Fruit fly (Drosophila melanogaster) whole organism, embryonic: ENCODE results near the gene defl.

Source experiments
- Asciz ChIP-seq: fragments of 200-800 bp; sonication (Bioruptor generic); optimal IDR thresholded peaks from 2 replicates; lab custom pipeline; 2017; ENCODE audit warnings: missing biosample characterization, mild to moderate bottlenecking, missing genetic modification characterization, missing genetic modification reagents
- CG10462 ChIP-seq: fragments of 200-800 bp; sonication (Bioruptor generic); optimal IDR thresholded peaks from 2 replicates; lab custom pipeline; 2016; ENCODE audit warnings: missing biosample characterization, missing genetic modification characterization
- CG12659 ChIP-seq: fragments of 200-800 bp; sonication (Bioruptor generic); optimal IDR thresholded peaks from 3 replicates; lab custom pipeline; 2017; ENCODE audit warnings: mild to moderate bottlenecking, missing biosample characterization, missing genetic modification reagents, missing genetic modification characterization
- CG12769 ChIP-seq: fragments of 200-800 bp; sonication (Bioruptor generic); optimal IDR thresholded peaks from 2 replicates; lab custom pipeline; 2019; ENCODE audit warnings: missing biosample characterization, mild to moderate bottlenecking, missing genetic modification characterization, moderate library complexity
- CG14710 ChIP-seq: fragments of 200-800 bp; sonication (Bioruptor generic); optimal IDR thresholded peaks from 3 replicates; lab custom pipeline; 2019; ENCODE audit warnings: missing biosample characterization, mild to moderate bottlenecking, missing genetic modification characterization, moderate library complexity
- CG16813 ChIP-seq: fragments of 200-800 bp; sonication (Bioruptor generic); IDR thresholded peaks from 3 replicates; pipeline ENCODE4 v1.3.6; 2022; ENCODE audit warnings: missing biosample characterization, missing genetic modification characterization; ENCODE audit not compliant: partially characterized antibody
- CG17186 ChIP-seq: fragments of 200-800 bp; sonication (Bioruptor generic); optimal IDR thresholded peaks from 3 replicates; lab custom pipeline; 2017; ENCODE audit warnings: missing biosample characterization, missing genetic modification reagents, missing genetic modification characterization
- CG17802 ChIP-seq: fragments of 200-800 bp; sonication (Bioruptor generic); optimal IDR thresholded peaks from 2 replicates; lab custom pipeline; 2018; ENCODE audit warnings: missing biosample characterization, mild to moderate bottlenecking, missing genetic modification characterization, moderate library complexity
- CG1832 ChIP-seq: fragments of 200-800 bp; sonication (Bioruptor generic); optimal IDR thresholded peaks from 2 replicates; lab custom pipeline; 2017; ENCODE audit warnings: missing biosample characterization, mild to moderate bottlenecking, missing genetic modification characterization, inconsistent platforms
- CG2120 ChIP-seq: fragments of 200-800 bp; sonication (Bioruptor generic); optimal IDR thresholded peaks from 3 replicates; lab custom pipeline; 2016; ENCODE audit warnings: missing biosample characterization, missing genetic modification characterization
- CG2889 ChIP-seq: fragments of 200-800 bp; sonication (Bioruptor generic); IDR thresholded peaks from 3 replicates; pipeline ENCODE4 v1.3.6; 2022; ENCODE audit warnings: missing biosample characterization, missing genetic modification characterization
- CG30020 ChIP-seq: fragments of 200-800 bp; optimal IDR thresholded peaks from 2 replicates; lab custom pipeline; 2019; ENCODE audit warnings: missing biosample characterization, mild to moderate bottlenecking, missing genetic modification characterization, moderate library complexity
- CG31388 ChIP-seq: fragments of 200-800 bp; sonication (Bioruptor generic); optimal IDR thresholded peaks from 2 replicates; lab custom pipeline; 2016; ENCODE audit warnings: missing biosample characterization, missing genetic modification characterization
- CG33557 ChIP-seq: fragments of 200-800 bp; sonication (Bioruptor generic); optimal IDR thresholded peaks from 2 replicates; lab custom pipeline; 2019; ENCODE audit warnings: missing biosample characterization, mild to moderate bottlenecking, missing genetic modification characterization, moderate library complexity
- CG42726 ChIP-seq: fragments of 200-800 bp; sonication (Bioruptor generic); IDR thresholded peaks from 2 replicates; pipeline ENCODE4 v1.3.6; 2022; ENCODE audit warnings: missing biosample characterization, missing genetic modification characterization; ENCODE audit not compliant: partially characterized antibody
- CG9932 ChIP-seq: fragments of 200-800 bp; sonication (Bioruptor generic); IDR thresholded peaks from 2 replicates; pipeline ENCODE4 v1.3.6; 2022; ENCODE audit warnings: missing biosample characterization, missing genetic modification characterization
- Doc3 ChIP-seq: fragments of 200-800 bp; sonication (Bioruptor generic); IDR thresholded peaks from 3 replicates; pipeline ENCODE4 v1.3.6; 2022; ENCODE audit warnings: missing biosample characterization, missing genetic modification characterization; ENCODE audit not compliant: partially characterized antibody
- Elba2 ChIP-seq: fragments of 200-800 bp; sonication (Bioruptor generic); optimal IDR thresholded peaks from 3 replicates; lab custom pipeline; 2016; ENCODE audit warnings: missing biosample characterization, missing genetic modification characterization
- Fer3 ChIP-seq: fragments of 200-800 bp; sonication (Bioruptor generic); optimal IDR thresholded peaks from 2 replicates; lab custom pipeline; 2018; ENCODE audit warnings: missing biosample characterization, mild to moderate bottlenecking, missing genetic modification characterization, moderate library complexity
- HHEX ChIP-seq: fragments of 200-800 bp; sonication (Bioruptor generic); optimal IDR thresholded peaks from 3 replicates; lab custom pipeline; 2017; ENCODE audit warnings: missing biosample characterization, mild to moderate bottlenecking, missing genetic modification characterization, missing genetic modification reagents
- Hsf ChIP-seq: fragments of 200-800 bp; sonication (Bioruptor generic); optimal IDR thresholded peaks from 3 replicates; lab custom pipeline; 2016; ENCODE audit warnings: missing biosample characterization, missing genetic modification characterization
- Jarid2 ChIP-seq: fragments of 200-800 bp; sonication (Bioruptor generic); optimal IDR thresholded peaks from 3 replicates; lab custom pipeline; 2017; ENCODE audit warnings: mild to moderate bottlenecking, missing biosample characterization, missing genetic modification reagents, missing genetic modification characterization
- Lpt ChIP-seq: fragments of >200 bp; optimal IDR thresholded peaks from 2 replicates; lab custom pipeline; 2018; ENCODE audit warnings: missing biosample characterization, missing genetic modification characterization
- MTF-1 ChIP-seq: fragments of 200-800 bp; sonication (Bioruptor generic); optimal IDR thresholded peaks from 2 replicates; lab custom pipeline; 2018; ENCODE audit warnings: missing biosample characterization, mild to moderate bottlenecking, missing genetic modification characterization, borderline replicate concordance
- Oaz ChIP-seq: fragments of 200-800 bp; sonication (Bioruptor generic); IDR thresholded peaks from 2 replicates; pipeline ENCODE4 v1.3.6; 2022; ENCODE audit warnings: missing biosample characterization, missing genetic modification characterization
- Oli ChIP-seq: fragments of 200-800 bp; sonication (Bioruptor generic); optimal IDR thresholded peaks from 2 replicates; lab custom pipeline; 2018; ENCODE audit warnings: missing biosample characterization, mild to moderate bottlenecking, missing genetic modification characterization, moderate library complexity
- Side ChIP-seq: fragments of 200-800 bp; sonication (Bioruptor generic); optimal IDR thresholded peaks from 2 replicates; lab custom pipeline; 2016; ENCODE audit warnings: missing biosample characterization, missing genetic modification characterization
- ac ChIP-seq: fragments of 200-800 bp; sonication (Bioruptor generic); optimal IDR thresholded peaks from 3 replicates; lab custom pipeline; 2017; ENCODE audit warnings: missing biosample characterization, mild to moderate bottlenecking, missing genetic modification characterization
- btn ChIP-seq: fragments of 200-800 bp; sonication (Bioruptor generic); optimal IDR thresholded peaks from 2 replicates; lab custom pipeline; 2016; ENCODE audit warnings: missing biosample characterization, missing genetic modification characterization
- corto ChIP-seq: fragments of 200-800 bp; sonication (Bioruptor generic); optimal IDR thresholded peaks from 2 replicates; lab custom pipeline; 2016; ENCODE audit warnings: missing biosample characterization, mild to moderate bottlenecking, missing genetic modification characterization, moderate library complexity
- crp ChIP-seq, 2 experiments: fragments of 200-800 bp; sonication (Bioruptor generic); optimal IDR thresholded peaks; 2 replicates in 1 of 2; 3 replicates in 1 of 2; lab custom pipeline; 2017; ENCODE audit warnings: missing biosample characterization in 2 of 2, missing genetic modification characterization in 2 of 2, mild to moderate bottlenecking in 1 of 2, moderate library complexity in 1 of 2
- dati ChIP-seq: fragments of 200-800 bp; sonication (Bioruptor generic); IDR thresholded peaks from 2 replicates; pipeline ENCODE4 v1.3.6; 2022; ENCODE audit warnings: missing biosample characterization, missing genetic modification characterization
- disco-r ChIP-seq: fragments of 200-800 bp; sonication (Bioruptor generic); optimal IDR thresholded peaks from 2 replicates; lab custom pipeline; 2016; ENCODE audit warnings: missing biosample characterization, missing genetic modification characterization
- dm ChIP-seq: fragments of 200-800 bp; sonication (Bioruptor generic); optimal IDR thresholded peaks from 3 replicates; lab custom pipeline; 2016; ENCODE audit warnings: missing biosample characterization, missing genetic modification characterization
- ems ChIP-seq: fragments of 200-800 bp; sonication (Bioruptor generic); optimal IDR thresholded peaks from 3 replicates; lab custom pipeline; 2016; ENCODE audit warnings: missing biosample characterization, missing genetic modification characterization
- fd96Cb ChIP-seq: fragments of 200-800 bp; sonication (Bioruptor generic); optimal IDR thresholded peaks from 2 replicates; lab custom pipeline; 2018; ENCODE audit warnings: missing biosample characterization, mild to moderate bottlenecking, missing genetic modification characterization, moderate library complexity
- fru ChIP-seq: fragments of >200 bp; optimal IDR thresholded peaks from 2 replicates; lab custom pipeline; 2017
- gcm ChIP-seq: fragments of 200-800 bp; sonication (Bioruptor generic); optimal IDR thresholded peaks from 2 replicates; lab custom pipeline; 2019; ENCODE audit warnings: missing biosample characterization, mild to moderate bottlenecking, missing genetic modification characterization, moderate library complexity
- hb ChIP-seq: fragments of 200-800 bp; sonication (Bioruptor generic); IDR thresholded peaks from 3 replicates; pipeline ENCODE4 v1.3.6; 2022; ENCODE audit warnings: missing biosample characterization, missing genetic modification characterization; ENCODE audit not compliant: partially characterized antibody
- hkb ChIP-seq, 2 experiments: fragments of 200-800 bp in 1 of 2; fragments of >200 bp in 1 of 2; sonication (Bioruptor generic) in 1 of 2; IDR thresholded peaks in 1 of 2; optimal IDR thresholded peaks in 1 of 2; 2 replicates each; pipeline versions ENCODE4 v1.3.6 to Lab custom; 2017 to 2022; ENCODE audit warnings: missing biosample characterization in 1 of 2, missing genetic modification characterization in 1 of 2
- jing ChIP-seq: fragments of 200-800 bp; sonication (Bioruptor generic); optimal IDR thresholded peaks from 2 replicates; lab custom pipeline; 2018; ENCODE audit warnings: missing biosample characterization, mild to moderate bottlenecking, missing genetic modification characterization
- otp ChIP-seq: fragments of 200-800 bp; sonication (Bioruptor generic); IDR thresholded peaks from 3 replicates; pipeline ENCODE4, ENCODE4 v1.3.6; 2022; ENCODE audit warnings: missing biosample characterization, missing genetic modification characterization
- pho ChIP-seq: fragments of 200-800 bp; sonication (Bioruptor generic); optimal IDR thresholded peaks from 2 replicates; lab custom pipeline; 2016; ENCODE audit warnings: missing biosample characterization, missing genetic modification characterization
- pnt ChIP-seq: fragments of 200-800 bp; sonication (Bioruptor generic); optimal IDR thresholded peaks from 3 replicates; lab custom pipeline; 2016; ENCODE audit warnings: missing biosample characterization, missing genetic modification characterization
- sim ChIP-seq: fragments of 200-800 bp; sonication (Bioruptor generic); IDR thresholded peaks from 2 replicates; pipeline ENCODE4 v1.3.6; 2022; ENCODE audit warnings: missing biosample characterization, missing genetic modification characterization
- sqz ChIP-seq: fragments of 200-800 bp; sonication (Bioruptor generic); optimal IDR thresholded peaks from 3 replicates; lab custom pipeline; 2018; ENCODE audit warnings: missing biosample characterization, mild to moderate bottlenecking, missing genetic modification characterization
- tio ChIP-seq: fragments of 200-800 bp; sonication (Bioruptor generic); optimal IDR thresholded peaks from 2 replicates; lab custom pipeline; 2017; ENCODE audit warnings: missing biosample characterization, missing genetic modification characterization, inconsistent platforms
- unc-4 ChIP-seq: fragments of 200-800 bp; sonication (Bioruptor generic); IDR thresholded peaks from 2 replicates; pipeline ENCODE4 v1.3.6; 2022; ENCODE audit warnings: missing biosample characterization, missing genetic modification characterization; ENCODE audit not compliant: partially characterized antibody
- unpg ChIP-seq: fragments of 200-800 bp; sonication (Bioruptor generic); optimal IDR thresholded peaks from 3 replicates; lab custom pipeline; 2018; ENCODE audit warnings: missing biosample characterization, mild to moderate bottlenecking, missing genetic modification characterization, moderate library complexity
- zfh1 ChIP-seq: fragments of 200-800 bp; sonication (Bioruptor generic); IDR thresholded peaks from 3 replicates; pipeline ENCODE4 v1.3.6; 2022; ENCODE audit warnings: missing biosample characterization, missing genetic modification characterization

defl gene

dm6 chr3L:9762036-9762597, 38.9 kb downstream of the defl start (continued):
- TF ChIP-seq btn (GFP tag; lab: Kevin White, UChicago) (peak; percentile 12), Asciz (GFP tag; lab: Kevin White, UChicago) (no peak), CG33557 (GFP tag; lab: Kevin White, UChicago) (no peak), pnt (no peak), sim (no peak), Lpt (no peak), HHEX (GFP tag; lab: Kevin White, UChicago) (no peak), zfh1 (GFP tag; lab: Robert Waterston, UW) (no peak), ac (GFP tag; lab: Kevin White, UChicago) (no peak), unc-4 (GFP tag; lab: Robert Waterston, UW) (no peak), CG14710 (tag; lab: Kevin White, UChicago) (no peak), Jarid2 (GFP tag; lab: Kevin White, UChicago) (no peak), unpg (peak; percentile 6), Hsf (no peak), dm (no peak), CG17802 (tag; lab: Kevin White, UChicago) (no peak), Fer3 (tag; lab: Kevin White, UChicago) (peak; percentile 15), pho (GFP tag; lab: Kevin White, UChicago) (peak; percentile 51), CG2120 (GFP tag; lab: Kevin White, UChicago) (no peak), Oaz (GFP tag; lab: Robert Waterston, UW) (no peak), hkb (optimal IDR thresholded peaks at IDR 0.05; lab: Kevin White, UChicago) (no peak), hkb (GFP tag; IDR thresholded peaks at IDR 0.05; lab: Robert Waterston, UW) (peak; percentile 24; the same call in 1 of the 2 replicates), Side (GFP tag; lab: Kevin White, UChicago) (no peak), CG42726 (no peak), fd96Cb (tag; lab: Kevin White, UChicago) (no peak), CG31388 (GFP tag; lab: Kevin White, UChicago) (no peak), Oli (tag; lab: Kevin White, UChicago) (no peak), crp (GFP tag; optimal IDR thresholded peaks at IDR 0.05; lab: Kevin White, UChicago) (no peak), tio (GFP tag; lab: Kevin White, UChicago) (no peak), hb (GFP tag; lab: Robert Waterston, UW) (no peak), Elba2 (no peak), CG16813 (GFP tag; lab: Robert Waterston, UW) (no peak), dati (no peak), corto (no peak), CG30020 (tag; lab: Kevin White, UChicago) (no peak), CG9932 (GFP tag; lab: Robert Waterston, UW) (no peak), gcm (GFP tag; lab: Kevin White, UChicago) (no peak), sqz (GFP tag; lab: Kevin White, UChicago) (no peak), Doc3 (GFP tag; lab: Robert Waterston, UW) (no peak), MTF-1 (GFP tag; lab: Kevin White, UChicago) (no peak), ems (GFP tag; lab: Kevin White, UChicago) (peak; percentile 28), jing (GFP tag; lab: Kevin White, UChicago) (no peak), CG12659 (GFP tag; lab: Kevin White, UChicago) (no peak), CG1832 (GFP tag; lab: Kevin White, UChicago) (no peak), CG10462 (GFP tag; lab: Kevin White, UChicago) (no peak), CG12769 (tag; lab: Kevin White, UChicago) (no peak), otp (GFP tag; lab: Robert Waterston, UW) (no peak), CG2889 (GFP tag; lab: Robert Waterston, UW) (no peak), fru (lab: Kevin White, UChicago) (no peak), disco-r (GFP tag; lab: Kevin White, UChicago) (no peak), CG17186 (GFP tag; lab: Kevin White, UChicago) (no peak)
